Fruit fly (Drosophila melanogaster): ENCODE data around the gene CG33093.

Gene CG33093

dm6 chr3R:22557100-22557741 lies 25.5 kb upstream of the CG33093 start:
- TF ChIP-seq ttk (optimal IDR thresholded peaks at IDR 0.05) (no peak), Myc (optimal IDR thresholded peaks at IDR 0.05) (no peak), h (optimal IDR thresholded peaks at IDR 0.05) (no peak), insv (optimal IDR thresholded peaks at IDR 0.05) (no peak), psq (optimal IDR thresholded peaks at IDR 0.05) (no peak), Sin3A (optimal IDR thresholded peaks at IDR 0.05) (no peak)

- no peak for TF ChIP-seq Sin3A (optimal IDR thresholded peaks at IDR 0.05)
- no peak for TF ChIP-seq psq (optimal IDR thresholded peaks at IDR 0.05)
- TF ChIP-seq ttk (optimal IDR thresholded peaks at IDR 0.05), result no peak
- TF ChIP-seq insv (optimal IDR thresholded peaks at IDR 0.05), result no peak
- no peak for TF ChIP-seq h (optimal IDR thresholded peaks at IDR 0.05)
- no peak for TF ChIP-seq Myc (optimal IDR thresholded peaks at IDR 0.05)
These were observed 21.0 kb upstream of the CG33093 start for dm6 chr3R:22552686-22553085.

DNA sequence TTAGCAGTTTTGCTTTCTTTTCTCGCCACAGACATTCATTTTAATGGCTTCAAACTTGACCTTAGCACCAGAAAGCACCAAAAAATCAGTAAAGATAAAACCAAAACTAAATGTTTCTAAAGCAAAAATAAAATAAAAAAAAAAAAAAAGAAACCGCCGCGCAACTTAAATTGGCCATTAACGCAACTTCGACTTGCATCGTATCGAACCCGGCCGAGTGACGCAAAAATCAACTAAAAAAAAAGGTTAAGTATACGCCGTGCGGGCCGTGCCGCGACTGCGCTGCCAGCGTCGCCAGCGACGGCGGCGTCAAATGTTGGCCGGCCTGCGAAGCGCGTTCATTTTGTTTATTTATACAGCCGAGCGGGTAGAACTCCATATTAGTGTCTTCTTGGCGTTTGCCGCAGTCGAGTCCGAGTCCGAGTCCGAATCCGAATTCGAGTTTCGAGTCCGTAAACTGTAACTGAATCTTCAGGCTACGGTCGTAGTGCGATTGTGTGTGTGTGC lies 18.6 kb upstream of the CG33093 start, which contains the start of gene bond:
Gene bond, plus strand, starts transcription at position 375 of the 507 bp plus-strand sequence.
- TF ChIP-seq Myc (optimal IDR thresholded peaks at IDR 0.05) (no peak), h (optimal IDR thresholded peaks at IDR 0.05) (no peak), insv (optimal IDR thresholded peaks at IDR 0.05) (no peak), psq (optimal IDR thresholded peaks at IDR 0.05) (no peak), Sin3A (optimal IDR thresholded peaks at IDR 0.05) (no peak), ttk (optimal IDR thresholded peaks at IDR 0.05) (no peak)

- no peak for TF ChIP-seq insv (optimal IDR thresholded peaks at IDR 0.05)
- TF ChIP-seq psq (optimal IDR thresholded peaks at IDR 0.05), result no peak
- no peak for TF ChIP-seq ttk (optimal IDR thresholded peaks at IDR 0.05)
- no peak for TF ChIP-seq Sin3A (optimal IDR thresholded peaks at IDR 0.05)
- no peak for TF ChIP-seq h (optimal IDR thresholded peaks at IDR 0.05)
- TF ChIP-seq Myc (optimal IDR thresholded peaks at IDR 0.05), result no peak
These were observed 15.9 kb upstream of the CG33093 start, which contains the start of gene AdipoR for dm6 chr3R:22547585-22548022. Gene AdipoR (minus strand): TSS chr3R:22547846.

- TF ChIP-seq h (optimal IDR thresholded peaks at IDR 0.05) (no peak), Sin3A (optimal IDR thresholded peaks at IDR 0.05) (no peak), ttk (optimal IDR thresholded peaks at IDR 0.05) (no peak), Myc (optimal IDR thresholded peaks at IDR 0.05) (no peak), psq (optimal IDR thresholded peaks at IDR 0.05) (no peak)
These were observed 14.3 kb upstream of the CG33093 start for dm6 chr3R:22546017-22546416.

- no peak for TF ChIP-seq insv (optimal IDR thresholded peaks at IDR 0.05)
- no peak for TF ChIP-seq Sin3A (optimal IDR thresholded peaks at IDR 0.05)
- no peak for TF ChIP-seq Myc (optimal IDR thresholded peaks at IDR 0.05)
- TF ChIP-seq psq (optimal IDR thresholded peaks at IDR 0.05), result no peak
- no peak for TF ChIP-seq h (optimal IDR thresholded peaks at IDR 0.05)
- TF ChIP-seq ttk (optimal IDR thresholded peaks at IDR 0.05), result no peak
These were observed 11.2 kb upstream of the CG33093 start for dm6 chr3R:22542773-22543411.

DNA sequence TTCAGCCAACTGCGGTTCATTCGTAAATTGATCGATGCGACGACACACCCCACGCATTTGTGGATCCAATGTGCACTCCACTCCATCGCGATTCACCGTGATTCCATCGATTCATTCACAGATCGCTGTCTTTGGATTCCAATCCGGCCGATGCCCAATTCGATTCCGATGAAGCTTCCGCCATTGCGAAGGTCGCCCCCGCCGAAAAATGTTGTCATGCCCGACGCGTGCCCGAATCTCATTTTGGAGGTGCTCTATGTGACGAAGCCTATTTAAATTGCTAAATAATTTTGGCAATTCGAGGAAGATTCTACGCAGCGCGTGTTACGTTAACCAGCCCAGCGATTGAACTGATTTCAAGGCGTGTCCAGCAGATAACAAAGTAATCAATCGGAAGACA lies 9.0 kb upstream of the CG33093 start:
- no peak for TF ChIP-seq Myc (optimal IDR thresholded peaks at IDR 0.05)
- TF ChIP-seq psq (optimal IDR thresholded peaks at IDR 0.05), result no peak
- no peak for TF ChIP-seq h (optimal IDR thresholded peaks at IDR 0.05)
- no peak for TF ChIP-seq Sin3A (optimal IDR thresholded peaks at IDR 0.05)
- no peak for TF ChIP-seq insv (optimal IDR thresholded peaks at IDR 0.05)
- TF ChIP-seq ttk (optimal IDR thresholded peaks at IDR 0.05), result no peak

DNA sequence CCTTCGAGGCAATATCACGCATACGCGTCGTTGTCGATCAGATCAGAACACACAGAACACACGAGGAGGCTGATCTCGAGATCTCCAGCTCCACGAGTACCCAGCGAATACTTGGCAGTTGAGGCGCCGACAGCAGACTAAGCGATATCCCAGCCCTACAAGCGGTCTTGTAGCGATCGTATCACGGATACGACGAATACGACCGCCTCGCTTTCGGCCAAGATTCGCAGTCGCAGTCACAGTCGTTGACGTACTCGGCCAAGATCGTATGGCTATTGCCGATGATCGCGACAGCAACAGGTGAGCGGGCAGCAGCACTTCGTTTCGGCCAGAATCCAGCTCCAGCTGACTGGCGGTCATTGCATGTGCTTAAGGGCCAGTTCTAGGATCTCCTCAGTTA lies 8.0 kb upstream of the CG33093 start, which contains the start of gene CG5326:
Gene CG5326, minus strand, starts transcription at position 158 of the 400 bp plus-strand sequence.
- no peak for TF ChIP-seq insv (optimal IDR thresholded peaks at IDR 0.05)
- no peak for TF ChIP-seq Myc (optimal IDR thresholded peaks at IDR 0.05)
- TF ChIP-seq Sin3A (optimal IDR thresholded peaks at IDR 0.05), result no peak
- no peak for TF ChIP-seq psq (optimal IDR thresholded peaks at IDR 0.05)
- TF ChIP-seq h (optimal IDR thresholded peaks at IDR 0.05), result no peak
- no peak for TF ChIP-seq ttk (optimal IDR thresholded peaks at IDR 0.05)

dm6 chr3R:22538877-22539276 lies 7.2 kb upstream of the CG33093 start:
- no peak for TF ChIP-seq Sin3A (optimal IDR thresholded peaks at IDR 0.05)
- no peak for TF ChIP-seq h (optimal IDR thresholded peaks at IDR 0.05)
- TF ChIP-seq Myc (optimal IDR thresholded peaks at IDR 0.05), result no peak
- TF ChIP-seq ttk (optimal IDR thresholded peaks at IDR 0.05), result no peak
- no peak for TF ChIP-seq psq (optimal IDR thresholded peaks at IDR 0.05)
- no peak for TF ChIP-seq insv (optimal IDR thresholded peaks at IDR 0.05)

DNA sequence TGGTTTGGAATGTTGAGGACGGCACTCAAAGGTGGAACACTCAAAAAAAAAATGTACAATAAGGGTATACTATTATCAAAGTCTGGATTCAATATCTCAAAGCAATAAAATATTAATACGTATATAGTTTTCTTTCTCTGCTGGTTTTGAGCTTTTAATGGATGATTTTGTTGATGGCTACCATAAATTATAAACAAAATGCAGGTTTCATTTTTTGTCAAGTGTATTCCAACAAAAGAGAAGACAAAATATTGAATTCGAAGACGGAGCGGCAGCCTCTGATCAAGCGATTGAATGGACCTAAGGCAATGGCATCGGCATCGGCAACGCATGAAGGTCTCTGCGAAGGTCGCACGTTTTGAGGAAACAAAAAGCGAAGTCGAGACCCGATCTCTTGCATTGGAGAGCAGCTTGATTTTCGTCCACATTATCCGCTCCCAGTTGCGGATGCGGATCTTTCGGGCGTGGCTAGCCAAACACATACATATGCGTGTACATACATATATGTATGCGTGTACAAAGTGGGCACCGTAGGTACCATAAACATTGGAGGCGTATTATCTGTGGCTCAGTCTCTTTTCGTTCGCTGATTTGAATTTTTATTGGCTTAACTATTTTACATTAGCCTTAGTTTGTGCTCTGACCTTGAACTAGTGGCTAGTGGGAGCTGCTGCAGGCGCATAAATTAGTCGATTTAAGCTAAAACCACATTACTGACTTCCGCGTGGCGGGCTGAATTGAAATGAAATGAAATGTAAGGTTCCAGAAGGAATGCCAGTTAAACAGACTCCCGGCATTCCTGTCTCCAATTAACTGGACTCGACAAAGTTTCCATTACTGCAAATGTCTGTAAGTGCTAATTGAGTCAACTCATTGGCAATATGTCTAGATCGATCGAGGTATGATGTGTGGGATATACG lies 5.0 kb upstream of the CG33093 start:
- no peak for TF ChIP-seq Sin3A (optimal IDR thresholded peaks at IDR 0.05)
- TF ChIP-seq ttk (optimal IDR thresholded peaks at IDR 0.05), result no peak
- TF ChIP-seq psq (optimal IDR thresholded peaks at IDR 0.05), result no peak
- no peak for TF ChIP-seq insv (optimal IDR thresholded peaks at IDR 0.05)
- no peak for TF ChIP-seq Myc (optimal IDR thresholded peaks at IDR 0.05)
- TF ChIP-seq h (optimal IDR thresholded peaks at IDR 0.05), result no peak

DNA sequence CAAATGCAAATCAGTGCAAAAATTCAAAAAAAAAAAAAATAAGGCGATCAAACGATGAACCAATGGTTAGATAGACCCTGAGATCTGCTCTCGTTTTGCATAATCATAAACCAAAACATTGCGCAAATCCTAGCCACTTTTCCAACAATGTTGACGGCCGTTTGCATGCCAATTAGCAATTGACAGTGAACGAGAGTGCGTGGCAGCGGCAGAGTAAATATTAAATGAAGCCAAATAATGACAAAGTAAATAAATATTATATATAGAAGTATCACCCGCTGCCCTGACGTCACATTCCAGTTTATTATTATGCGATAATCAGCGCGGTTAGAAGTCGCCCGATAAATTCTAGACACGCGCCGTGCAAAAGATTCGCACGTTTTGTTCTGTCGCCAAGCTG lies 4.2 kb upstream of the CG33093 start:
- TF ChIP-seq Myc (optimal IDR thresholded peaks at IDR 0.05) (no peak), psq (optimal IDR thresholded peaks at IDR 0.05) (no peak), ttk (optimal IDR thresholded peaks at IDR 0.05) (no peak), h (optimal IDR thresholded peaks at IDR 0.05) (no peak), Sin3A (optimal IDR thresholded peaks at IDR 0.05) (no peak), insv (optimal IDR thresholded peaks at IDR 0.05) (no peak)
